Worm (Caenorhabditis elegans) whole organism, early embryonic: ENCODE data around the gene B0244.15.

Experiments
- B0310.2 ChIP-seq: sonication (generic microtip); optimal IDR thresholded peaks from 2 replicates; lab custom pipeline; 2016; ENCODE audit warnings: mild to moderate bottlenecking, missing genetic modification characterization, missing compliant biosample characterization
- F13C5.2 ChIP-seq: sonication (generic microtip); optimal IDR thresholded peaks from 2 replicates; lab custom pipeline; 2017; ENCODE audit warnings: mild to moderate bottlenecking, missing genetic modification characterization, inconsistent platforms, missing compliant biosample characterization
- ama-1 ChIP-seq: fragments of 150-350 bp; optimal IDR thresholded peaks from 2 replicates; lab custom pipeline; 2014
- ceh-13 ChIP-seq: fragments of 200-800 bp; sonication (Bioruptor generic); optimal IDR thresholded peaks from 2 replicates; lab custom pipeline; 2018; ENCODE audit warnings: mild to moderate bottlenecking, missing genetic modification characterization, missing compliant biosample characterization
- ceh-36 ChIP-seq: sonication (generic microtip); optimal IDR thresholded peaks from 2 replicates; lab custom pipeline; 2016; ENCODE audit warnings: missing genetic modification characterization, inconsistent platforms, missing compliant biosample characterization
- ets-7 ChIP-seq: sonication (generic microtip); optimal IDR thresholded peaks from 2 replicates; lab custom pipeline; 2016; ENCODE audit warnings: missing genotype, missing genetic modification characterization, missing compliant biosample characterization
- flt-1 ChIP-seq: fragments of 200-800 bp; sonication (Bioruptor generic); IDR thresholded peaks from 2 replicates; pipeline ENCODE4 v1.3.6; 2022; ENCODE audit warnings: missing genetic modification characterization, missing compliant biosample characterization
- hmg-4 ChIP-seq: fragments of 200-800 bp; sonication (Bioruptor generic); optimal IDR thresholded peaks from 2 replicates; lab custom pipeline; 2018; ENCODE audit warnings: mild to moderate bottlenecking, missing genetic modification characterization, missing compliant biosample characterization
- tbx-11 ChIP-seq: fragments of 200-800 bp; sonication (Bioruptor generic); IDR thresholded peaks from 2 replicates; pipeline ENCODE4 v1.3.6; 2022; ENCODE audit warnings: missing genetic modification characterization, missing compliant biosample characterization
- tbx-37 ChIP-seq: fragments of 200-800 bp; sonication (Bioruptor generic); conservative IDR thresholded peaks from 2 replicates; pipeline ENCODE4 v1.3.6; 2022; ENCODE audit warnings: missing genetic modification reagents, missing genetic modification characterization, missing compliant biosample characterization
- tra-4 ChIP-seq: sonication (generic microtip); optimal IDR thresholded peaks from 2 replicates; lab custom pipeline; 2017; ENCODE audit warnings: missing genetic modification characterization, missing compliant biosample characterization

DNA sequence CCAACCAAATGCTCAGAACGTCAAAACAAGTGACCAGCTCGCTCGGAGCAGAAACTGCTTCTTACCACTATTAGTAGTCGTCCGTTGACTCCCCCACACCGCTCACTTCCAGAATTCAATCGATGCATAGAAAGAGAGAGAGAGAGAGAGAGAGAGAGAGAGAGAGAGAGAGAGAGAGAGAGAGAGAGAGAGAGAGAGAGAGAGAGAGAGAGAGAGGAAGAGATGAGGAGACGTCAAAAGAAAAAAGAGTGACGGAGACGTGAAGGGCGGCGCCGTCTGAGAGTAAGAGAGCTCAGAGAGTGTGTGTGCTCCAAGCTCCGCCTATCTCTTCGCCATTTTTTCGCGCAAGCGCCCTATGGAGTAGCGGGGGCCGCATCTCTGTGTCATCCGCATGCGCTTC, 12.0 kb downstream of the B0244.15 start, which contains the start of gene ida-1:
- TF ChIP-seq ceh-36 (tag; lab: Kevin White, UChicago) (no peak), ceh-13 (GFP tag; lab: Kevin White, UChicago) (no peak), B0310.2 (tag; lab: Kevin White, UChicago) (no peak), tbx-11 (GFP tag; lab: Robert Waterston, UW) (no peak), ama-1 (lab: Kevin White, UChicago) (no peak), ets-7 (tag; lab: Kevin White, UChicago) (no peak), flt-1 (no peak), F13C5.2 (tag; lab: Kevin White, UChicago) (no peak), tra-4 (tag; lab: Kevin White, UChicago) (no peak), tbx-37 (GFP tag; lab: Robert Waterston, UW) (no peak), hmg-4 (GFP tag; lab: Kevin White, UChicago) (no peak)
